Fruit fly (Drosophila melanogaster) ovary, adult (tissue): ENCODE results near the gene gce.

Experiments
- CG17801 ChIP-seq: fragments of 200-800 bp; optimal IDR thresholded peaks from 2 replicates; lab custom pipeline; 2019; ENCODE audit warnings: missing biosample characterization, mild to moderate bottlenecking, missing genetic modification characterization, moderate library complexity; ENCODE audit not compliant: partially characterized antibody

The gce gene

dm6 chrX:15296969-15297816 is at the start of gene gce:
Gene gce (plus strand): TSS chrX:15297766.
- TF ChIP-seq CG17801 (GFP tag; lab: Kevin White, UChicago), result no peak

DNA sequence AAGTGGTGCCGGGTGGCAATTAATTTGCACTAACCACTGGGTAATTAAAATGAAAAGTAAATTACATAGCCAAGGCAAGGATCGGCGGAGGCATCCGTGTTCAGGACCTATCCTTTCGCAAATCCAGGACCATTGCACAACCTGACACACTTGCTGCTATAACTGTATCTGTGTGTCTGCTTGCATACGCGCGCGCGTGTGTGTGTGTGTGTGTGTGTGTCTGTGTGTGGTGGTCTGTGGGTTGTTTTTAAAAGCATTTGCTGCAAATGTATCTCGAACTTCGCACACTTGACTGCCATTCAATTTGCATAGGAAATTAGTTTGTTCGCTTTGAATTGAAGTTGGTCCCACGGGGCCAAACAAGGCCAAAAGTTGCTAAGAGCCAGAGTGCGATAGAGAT is 38.3 kb upstream of the gce start:
- no peak for TF ChIP-seq CG17801 (GFP tag; lab: Kevin White, UChicago)

DNA sequence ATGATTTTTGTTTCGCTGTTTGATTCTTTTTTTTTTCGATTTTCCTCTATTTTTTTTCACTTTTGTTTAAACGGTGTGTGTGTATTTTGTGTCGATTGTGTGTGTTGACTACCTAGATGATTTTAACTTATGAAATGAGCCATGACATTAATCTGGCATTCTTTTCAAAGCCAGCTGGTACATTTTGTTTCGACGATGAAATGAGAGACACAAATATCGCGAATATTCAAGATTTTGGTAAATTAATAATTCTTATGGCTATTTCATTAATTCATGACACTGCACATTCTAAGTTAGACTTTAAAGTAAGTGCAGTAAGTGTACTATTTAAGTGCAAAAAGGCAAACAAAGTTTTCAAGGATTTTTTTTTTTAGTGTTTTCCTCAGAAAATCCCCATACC is 25.3 kb upstream of the gce start, which contains the start of gene CG9106:
Gene CG9106, minus strand, starts transcription at position 101 of the 400 bp plus-strand sequence.
- TF ChIP-seq CG17801 (GFP tag; lab: Kevin White, UChicago), result no peak

- no peak for TF ChIP-seq CG17801 (GFP tag; lab: Kevin White, UChicago)
Observed at dm6 chrX:15292794-15293193, 4.8 kb upstream of the gce start, which contains the start of gene CG5877. Gene CG5877 (plus strand): TSS chrX:15293031.

dm6 chrX:15297963-15298297 is 364 bp downstream of the gce start:
- no peak for TF ChIP-seq CG17801 (GFP tag; lab: Kevin White, UChicago)

DNA sequence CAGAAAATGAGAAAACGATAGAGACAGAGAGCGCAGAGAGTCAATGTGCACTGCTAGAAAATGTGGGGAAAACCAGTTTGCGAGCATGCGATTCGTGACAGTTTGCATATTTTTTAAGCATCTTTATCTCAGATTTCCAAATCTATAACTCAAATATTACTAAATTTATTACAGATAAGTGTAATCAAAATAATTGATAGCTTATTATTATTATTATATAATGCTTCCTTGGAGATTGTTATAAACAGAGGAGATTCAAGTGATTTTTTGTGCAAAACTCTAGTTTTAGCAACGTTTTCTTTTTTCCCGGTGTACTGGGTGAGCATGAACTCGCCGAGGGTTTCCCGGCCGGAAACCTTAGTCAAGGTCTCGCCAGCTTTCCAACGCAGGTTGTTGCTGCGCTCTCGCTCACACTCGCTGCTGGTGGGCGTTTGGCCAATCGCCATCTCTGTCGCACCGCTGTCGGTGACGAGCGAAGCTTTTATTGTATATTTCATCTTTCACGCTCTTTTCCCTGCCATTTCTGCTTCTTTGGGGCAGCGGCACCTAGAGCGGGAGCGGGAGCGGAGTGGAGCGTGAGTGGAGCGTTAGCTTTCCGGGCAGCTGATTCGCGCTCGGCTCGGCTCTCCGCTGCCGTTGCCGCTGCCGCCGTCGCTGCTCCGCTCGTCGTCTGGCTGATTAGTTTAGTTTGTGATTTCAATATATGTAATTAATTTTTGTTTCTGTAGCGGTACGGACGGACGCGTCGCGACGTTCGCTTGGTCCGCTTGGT is 918 bp downstream of the gce start:
- peak; percentile 96 for TF ChIP-seq CG17801 (GFP tag; lab: Kevin White, UChicago)

DNA sequence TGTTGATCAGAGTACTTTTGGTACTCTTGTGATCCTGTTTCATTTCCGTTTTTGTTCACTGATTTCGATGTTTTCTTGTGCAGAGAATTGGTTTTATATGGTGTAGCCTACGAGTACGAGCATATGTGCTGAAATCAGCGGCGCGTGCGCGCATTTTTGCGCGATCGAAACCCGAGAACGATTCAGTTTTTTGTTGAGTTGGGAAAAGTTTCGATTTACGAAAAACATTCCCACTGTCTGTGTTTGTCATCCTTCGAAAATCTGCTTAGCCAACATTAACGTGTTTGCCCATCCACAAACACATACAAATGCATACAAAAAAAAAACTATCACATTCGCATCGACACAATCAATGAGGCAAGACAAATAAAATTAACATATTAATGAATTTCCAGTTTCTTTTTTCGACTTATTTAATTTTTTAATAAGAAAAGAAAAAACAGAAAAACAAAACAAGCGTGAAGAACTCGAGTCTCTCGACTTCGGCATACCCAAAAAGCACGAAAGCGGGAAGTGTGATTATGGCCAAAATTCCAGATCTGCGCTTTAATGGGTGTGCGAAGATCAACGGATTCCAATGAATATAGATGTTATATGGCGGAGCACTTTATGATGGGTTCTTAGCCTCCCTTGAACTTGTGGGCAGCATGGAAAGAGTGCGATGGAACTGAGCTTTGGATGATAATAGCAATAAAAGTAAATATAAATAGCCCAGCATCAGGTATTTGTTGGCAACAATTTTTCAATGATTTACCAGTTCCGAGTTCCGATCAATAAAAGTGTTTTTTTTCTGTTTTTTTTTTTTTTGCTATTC is 2.6 kb downstream of the gce start:
- TF ChIP-seq CG17801 (GFP tag; lab: Kevin White, UChicago), result no peak

- peak; percentile 53 for TF ChIP-seq CG17801 (GFP tag; lab: Kevin White, UChicago)
Observed at dm6 chrX:15301175-15301574, 3.6 kb downstream of the gce start.

DNA sequence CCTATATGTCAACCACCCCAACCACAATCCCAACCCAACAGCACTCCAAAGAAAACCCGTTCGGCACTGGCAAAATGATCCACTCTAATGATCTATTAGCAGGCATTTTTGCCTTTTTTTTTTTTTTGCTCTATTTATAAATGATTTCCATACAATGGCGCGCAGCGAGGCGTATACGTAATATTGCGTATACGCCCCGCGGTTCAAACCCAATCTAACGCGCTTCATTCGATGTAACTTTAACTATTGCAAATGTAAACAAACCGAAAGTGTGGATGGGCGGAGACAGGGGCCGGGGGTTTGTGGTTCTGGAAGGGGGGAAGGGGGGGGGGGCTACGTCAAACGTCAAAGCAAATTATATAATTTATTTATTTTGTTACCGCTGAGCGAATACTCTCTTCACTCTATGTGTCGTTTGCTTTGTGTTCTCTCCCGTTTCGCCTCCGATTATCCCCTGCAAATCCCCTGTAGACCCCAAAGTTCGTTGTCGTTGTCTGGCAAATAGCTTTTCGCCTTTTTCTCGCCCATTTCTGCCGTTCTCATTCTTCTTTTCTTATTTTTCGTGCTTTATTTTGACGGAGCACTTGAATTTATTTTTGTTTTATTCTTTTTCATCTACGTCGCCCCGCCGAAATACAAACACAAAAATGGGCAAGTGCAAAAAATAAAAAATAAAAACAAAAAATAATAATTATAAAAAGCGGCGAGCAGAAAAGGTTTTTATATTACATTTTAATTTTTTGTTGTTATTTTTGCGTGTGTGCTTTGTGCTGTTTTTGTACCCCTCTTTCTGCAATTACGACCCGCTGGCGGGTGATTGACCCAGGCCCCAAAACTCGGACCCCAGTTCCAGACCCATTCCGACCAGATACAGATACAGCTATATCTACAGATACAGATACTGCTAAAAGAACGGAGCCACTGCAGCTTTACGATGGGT is 5.9 kb downstream of the gce start:
- peak; percentile 96 for TF ChIP-seq CG17801 (GFP tag; lab: Kevin White, UChicago)

DNA sequence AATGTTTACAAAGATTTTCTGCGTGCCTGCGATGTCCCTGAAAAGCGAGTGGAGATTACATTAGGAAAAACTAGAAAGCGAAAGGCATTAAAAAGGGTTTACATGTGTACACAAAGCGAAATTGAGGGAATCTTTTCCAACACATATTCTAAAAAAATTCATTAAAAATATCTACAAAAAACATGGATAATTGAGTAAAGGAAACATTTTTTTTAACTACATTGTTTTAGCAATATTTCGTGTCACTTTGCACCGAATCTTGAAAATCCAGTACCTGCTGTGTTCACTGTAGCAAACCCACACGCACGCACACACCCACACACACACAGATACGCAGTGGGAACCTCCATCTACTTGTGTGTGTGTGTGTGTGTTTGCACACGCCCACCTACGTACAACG is 6.6 kb downstream of the gce start:
- no peak for TF ChIP-seq CG17801 (GFP tag; lab: Kevin White, UChicago)

- TF ChIP-seq CG17801 (GFP tag; lab: Kevin White, UChicago), result peak; percentile 59
Observed at dm6 chrX:15305975-15306909, 8.7 kb downstream of the gce start.

DNA sequence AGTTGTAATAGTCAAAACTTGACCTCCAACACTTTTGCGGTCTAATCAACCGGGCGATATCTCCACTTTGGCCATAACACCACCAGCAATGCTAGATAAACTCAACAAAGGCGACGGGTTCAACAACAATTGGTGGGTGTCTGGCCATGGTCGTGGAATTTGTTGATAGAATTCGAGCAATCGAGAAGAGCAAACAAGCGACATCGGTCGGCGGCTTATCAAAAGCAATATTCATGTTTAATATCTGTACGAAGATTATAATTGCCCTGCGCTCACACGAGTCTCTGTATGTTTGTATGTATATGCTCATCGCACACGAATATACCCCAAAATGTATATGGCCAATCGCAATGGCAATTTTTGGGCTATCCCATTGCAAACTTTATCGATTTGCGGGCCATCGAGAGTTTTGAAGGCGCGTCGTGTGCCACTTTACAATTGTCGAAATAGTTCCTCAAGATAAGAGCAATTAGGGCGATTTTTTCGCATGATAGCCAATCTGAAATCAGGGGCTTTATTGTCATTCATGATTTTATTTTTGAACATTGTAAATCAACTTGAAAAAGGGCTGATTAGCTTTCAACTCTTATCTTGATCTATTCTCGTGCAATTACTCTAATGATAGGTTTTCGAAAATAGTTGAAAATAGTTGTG is 10.0 kb downstream of the gce start:
- no peak for TF ChIP-seq CG17801 (GFP tag; lab: Kevin White, UChicago)
